Worm (Caenorhabditis elegans): ENCODE results near the gene jtr-1.

- TF ChIP-seq ref-1 (GFP tag; conservative IDR thresholded peaks at IDR 0.05) (no peak), ztf-23 (GFP tag; IDR thresholded peaks at IDR 0.05) (no peak), med-1 (GFP tag; optimal IDR thresholded peaks at IDR 0.05; ENCODE audit: insufficient read depth) (no peak), flt-1 (GFP tag; IDR thresholded peaks at IDR 0.05) (no peak), klf-2 (GFP tag; conservative IDR thresholded peaks at IDR 0.05) (no peak), T22C8.4 (GFP tag; IDR thresholded peaks at IDR 0.05) (peak; percentile 75), ztf-29 (GFP tag; IDR thresholded peaks at IDR 0.05) (no peak), cog-1 (tag; optimal IDR thresholded peaks at IDR 0.05) (no peak), tab-1 (GFP tag; IDR thresholded peaks at IDR 0.05) (no peak)
Observed at ce11 chrIV:1407507-1407906, 13.2 kb upstream of the jtr-1 start.
